Fruit fly (Drosophila melanogaster) whole organism, wandering third instar larva: ENCODE measurements around the gene CG5969.

ENCODE experiments used
- Abd-B ChIP-seq: fragments of >200 bp; optimal IDR thresholded peaks from 2 replicates; lab custom pipeline; 2017; ENCODE audit warnings: missing biosample characterization, missing genetic modification characterization
- CG32264 ChIP-seq: fragments of 200-800 bp; sonication (Bioruptor generic); optimal IDR thresholded peaks from 2 replicates; lab custom pipeline; 2016; ENCODE audit warnings: missing biosample characterization, missing genetic modification characterization
- CG9705 ChIP-seq: fragments of 200-800 bp; sonication (Bioruptor generic); optimal IDR thresholded peaks from 2 replicates; lab custom pipeline; 2018; ENCODE audit warnings: missing biosample characterization, mild to moderate bottlenecking, missing genetic modification characterization
- CrebA ChIP-seq: fragments of 200-800 bp; sonication (Bioruptor generic); optimal IDR thresholded peaks from 2 replicates; lab custom pipeline; 2016; ENCODE audit warnings: missing biosample characterization, mild to moderate bottlenecking, missing genetic modification characterization, borderline replicate concordance
- Dfd ChIP-seq: fragments of >200 bp; optimal IDR thresholded peaks from 2 replicates; lab custom pipeline; 2017; ENCODE audit warnings: missing biosample characterization, missing genetic modification characterization
- Dif ChIP-seq: fragments of 200-275, 200-300 bp; sonication (Bioruptor generic); optimal IDR thresholded peaks from 2 replicates; lab custom pipeline; 2018; ENCODE audit warnings: missing biosample characterization, missing genetic modification characterization; ENCODE audit not compliant: partially characterized antibody
- GATAd ChIP-seq: sonication (Bioruptor generic); optimal IDR thresholded peaks from 2 replicates; lab custom pipeline; 2016; ENCODE audit warnings: missing biosample characterization, missing genetic modification characterization
- HLH106 ChIP-seq: fragments of 200-800 bp; optimal IDR thresholded peaks from 3 replicates; lab custom pipeline; 2019; ENCODE audit warnings: missing biosample characterization, mild to moderate bottlenecking, missing genetic modification characterization, moderate library complexity
- Hnf4 ChIP-seq: fragments of 200-800 bp; sonication (Bioruptor generic); optimal IDR thresholded peaks from 2 replicates; lab custom pipeline; 2016; ENCODE audit warnings: missing biosample characterization, mild to moderate bottlenecking, missing genetic modification characterization
- Hr78 ChIP-seq: fragments of >200 bp; optimal IDR thresholded peaks from 2 replicates; lab custom pipeline; 2017; ENCODE audit warnings: missing biosample characterization, missing genetic modification characterization
- Hr83 ChIP-seq: fragments of 200-300 bp; sonication (Bioruptor generic); optimal IDR thresholded peaks from 2 replicates; lab custom pipeline; 2016; ENCODE audit warnings: missing biosample characterization, mild to moderate bottlenecking, missing genetic modification characterization, moderate library complexity; ENCODE audit not compliant: poor library complexity, severe bottlenecking
- Jra ChIP-seq: sonication (Bioruptor generic); optimal IDR thresholded peaks from 2 replicates; lab custom pipeline; 2016; ENCODE audit warnings: missing biosample characterization, missing genetic modification characterization
- Mio ChIP-seq: sonication (Bioruptor generic); optimal IDR thresholded peaks from 2 replicates; lab custom pipeline; 2016; ENCODE audit warnings: missing biosample characterization, missing genetic modification characterization
- Myc ChIP-seq: fragments of >200 bp; optimal IDR thresholded peaks from 2 replicates; lab custom pipeline; 2017
- N ChIP-seq: fragments of >200 bp; optimal IDR thresholded peaks from 2 replicates; lab custom pipeline; 2018; ENCODE audit warnings: missing biosample characterization, missing external identifiers, missing genetic modification characterization
- OdsH ChIP-seq: fragments of 200-800 bp; sonication (Bioruptor generic); optimal IDR thresholded peaks from 2 replicates; lab custom pipeline; 2016; ENCODE audit warnings: missing biosample characterization, mild to moderate bottlenecking, missing genetic modification characterization
- Rel ChIP-seq, 2 experiments: fragments of 200-800 bp; sonication (Bioruptor generic) in 1 of 2; optimal IDR thresholded peaks; 2 replicates in 1 of 2; 3 replicates in 1 of 2; lab custom pipeline; 2016 to 2019; ENCODE audit warnings: mild to moderate bottlenecking in 2 of 2, missing biosample characterization in 2 of 2, missing genetic modification characterization in 2 of 2, moderate library complexity in 1 of 2
- Sp1 ChIP-seq: fragments of 200-800 bp; sonication (Bioruptor generic); optimal IDR thresholded peaks from 3 replicates; lab custom pipeline; 2019; ENCODE audit warnings: missing biosample characterization, mild to moderate bottlenecking, missing genetic modification characterization, moderate library complexity
- Vsx2 ChIP-seq: fragments of 200-300, 225-300 bp; sonication (Bioruptor generic); optimal IDR thresholded peaks from 2 replicates; lab custom pipeline; 2018; ENCODE audit warnings: missing biosample characterization, missing genetic modification characterization; ENCODE audit not compliant: partially characterized antibody
- br ChIP-seq: fragments of 200-800 bp; sonication (Bioruptor generic); optimal IDR thresholded peaks from 2 replicates; lab custom pipeline; 2016; ENCODE audit warnings: missing biosample characterization, missing genetic modification characterization
- brk ChIP-seq: fragments of 200-800 bp; sonication (Bioruptor generic); optimal IDR thresholded peaks from 2 replicates; lab custom pipeline; 2016; ENCODE audit warnings: missing biosample characterization, mild to moderate bottlenecking, missing genetic modification characterization
- dl ChIP-seq, 2 experiments: fragments of 175-275, 200-275 bp in 1 of 2; fragments of 200-275 bp in 1 of 2; sonication (Bioruptor generic); optimal IDR thresholded peaks; lab custom pipeline; 2018; ENCODE audit warnings: mild to moderate bottlenecking in 2 of 2, missing biosample characterization in 2 of 2, missing genetic modification characterization in 2 of 2, moderate library complexity in 2 of 2; ENCODE audit not compliant: partially characterized antibody in 2 of 2, insufficient read depth in 1 of 2
- dmrt93B ChIP-seq: fragments of 200-800 bp; sonication (Bioruptor generic); optimal IDR thresholded peaks from 2 replicates; lab custom pipeline; 2018; ENCODE audit warnings: missing biosample characterization, mild to moderate bottlenecking, missing genetic modification characterization
- dsf ChIP-seq: sonication (Bioruptor generic); optimal IDR thresholded peaks from 2 replicates; lab custom pipeline; 2016; ENCODE audit warnings: missing biosample characterization, missing genetic modification characterization, borderline replicate concordance
- ey ChIP-seq: fragments of 200-800 bp; sonication (Bioruptor generic); optimal IDR thresholded peaks from 2 replicates; lab custom pipeline; 2016; ENCODE audit warnings: missing biosample characterization, missing genetic modification characterization
- foxo ChIP-seq, 2 experiments: fragments of 200-800 bp; sonication (Bioruptor generic); optimal IDR thresholded peaks; 2 replicates in 1 of 2; 3 replicates in 1 of 2; lab custom pipeline; 2016 to 2017; ENCODE audit warnings: missing biosample characterization in 2 of 2, missing genetic modification characterization in 2 of 2
- fru ChIP-seq: fragments of 200-800 bp; sonication (Bioruptor generic); optimal IDR thresholded peaks from 3 replicates; lab custom pipeline; 2016; ENCODE audit warnings: missing biosample characterization, mild to moderate bottlenecking, missing genetic modification characterization
- h ChIP-seq: fragments of 200-800 bp; sonication (Bioruptor generic); optimal IDR thresholded peaks from 3 replicates; lab custom pipeline; 2016; ENCODE audit warnings: missing biosample characterization, mild to moderate bottlenecking, missing genetic modification characterization
- jim ChIP-seq: fragments of 175-275, 200-325 bp; sonication (Bioruptor generic); optimal IDR thresholded peaks from 2 replicates; lab custom pipeline; 2016; ENCODE audit warnings: missing biosample characterization, mild to moderate bottlenecking, missing genetic modification characterization
- lola ChIP-seq: fragments of >200 bp; optimal IDR thresholded peaks from 2 replicates; lab custom pipeline; 2017; ENCODE audit warnings: missing biosample characterization, missing genetic modification characterization
- pan ChIP-seq: fragments of >200 bp; optimal IDR thresholded peaks from 2 replicates; lab custom pipeline; 2017
- psq ChIP-seq: fragments of 200-800 bp; sonication (Bioruptor generic); optimal IDR thresholded peaks from 3 replicates; lab custom pipeline; 2017; ENCODE audit warnings: missing biosample characterization, mild to moderate bottlenecking, missing genetic modification characterization, moderate library complexity
- rgr ChIP-seq: fragments of 200-800 bp; sonication (Bioruptor generic); optimal IDR thresholded peaks from 3 replicates; lab custom pipeline; 2016; ENCODE audit warnings: missing biosample characterization, mild to moderate bottlenecking, missing genetic modification characterization
- sage ChIP-seq: fragments of 200-800 bp; sonication (Bioruptor generic); optimal IDR thresholded peaks from 2 replicates; lab custom pipeline; 2016; ENCODE audit warnings: missing biosample characterization, mild to moderate bottlenecking, missing genetic modification characterization
- sv ChIP-seq: fragments of 200-800 bp; sonication (Bioruptor generic); optimal IDR thresholded peaks from 3 replicates; lab custom pipeline; 2016; ENCODE audit warnings: missing biosample characterization, missing genetic modification characterization
- tai ChIP-seq: sonication (Bioruptor generic); optimal IDR thresholded peaks from 2 replicates; lab custom pipeline; 2016; ENCODE audit warnings: missing biosample characterization, missing genetic modification characterization
- usp ChIP-seq: fragments of >200 bp; optimal IDR thresholded peaks from 2 replicates; lab custom pipeline; 2017; ENCODE audit warnings: missing biosample characterization, missing genetic modification characterization
- woc ChIP-seq: sonication (Bioruptor generic); optimal IDR thresholded peaks from 2 replicates; lab custom pipeline; 2016; ENCODE audit warnings: missing biosample characterization, mild to moderate bottlenecking, missing genetic modification characterization

The CG5969 gene

dm6 chr3L:20473021-20473799 lies at the start of gene CG5969, which contains the start of gene CG32428:
CG5969 (plus strand) TSS chr3L:20473783.
CG32428 (minus strand) TSS chr3L:20473723.
- no peak for TF ChIP-seq dsf (GFP tag; lab: Kevin White, UChicago)
- no peak for TF ChIP-seq CG32264 (GFP tag; lab: Kevin White, UChicago)
- peak; percentile 47 for TF ChIP-seq dmrt93B (GFP tag; lab: Kevin White, UChicago)
- peak; percentile 57 for TF ChIP-seq brk (GFP tag; lab: Kevin White, UChicago)
- TF ChIP-seq usp: no peak
- TF ChIP-seq tai: peak; percentile 69
- peak; percentile 39 for TF ChIP-seq CG9705
- TF ChIP-seq Abd-B (GFP tag; lab: Kevin White, UChicago): no peak
- TF ChIP-seq sv: no peak
- TF ChIP-seq psq (GFP tag; lab: Kevin White, UChicago): peak; percentile 91
- peak; percentile 38 for TF ChIP-seq CrebA (GFP tag; lab: Kevin White, UChicago)
- no peak for TF ChIP-seq dl (GFP tag; optimal IDR thresholded peaks at IDR 0.05; lab: Kevin White, UChicago; ENCODE audit: insufficient read depth in 1 of 2, partially characterized antibody in 2 of 2)
- no peak for TF ChIP-seq Myc (lab: Kevin White, UChicago)
- peak; percentile 33 for TF ChIP-seq woc (GFP tag; lab: Kevin White, UChicago)
- peak; percentile 66 for TF ChIP-seq Sp1 (GFP tag; lab: Kevin White, UChicago)
- TF ChIP-seq foxo (GFP tag; optimal IDR thresholded peaks at IDR 0.05; lab: Kevin White, UChicago): peak in 1 of 2 experiments; percentile 71
- peak; percentile 83 for TF ChIP-seq HLH106
- no peak for TF ChIP-seq N (GFP tag; lab: Kevin White, UChicago)
- no peak for TF ChIP-seq Hr78 (GFP tag; lab: Kevin White, UChicago)
- no peak for TF ChIP-seq fru (GFP tag; lab: Kevin White, UChicago)
- TF ChIP-seq Hnf4 (GFP tag; lab: Kevin White, UChicago): peak; percentile 47
- peak; percentile 49 for TF ChIP-seq rgr (GFP tag; lab: Kevin White, UChicago)
- no peak for TF ChIP-seq Vsx2
- peak; percentile 12 for TF ChIP-seq Jra (GFP tag; lab: Kevin White, UChicago)
- TF ChIP-seq h (GFP tag; lab: Kevin White, UChicago): peak; percentile 71
- peak; percentile 13 for TF ChIP-seq ey (GFP tag; lab: Kevin White, UChicago)
- peak; percentile 29 for TF ChIP-seq sage (GFP tag; lab: Kevin White, UChicago)
- peak; percentile 38 for TF ChIP-seq Hr83 (GFP tag; lab: Kevin White, UChicago)
- peak; percentile 32 for TF ChIP-seq GATAd (GFP tag; lab: Kevin White, UChicago)
- no peak for TF ChIP-seq jim (GFP tag; lab: Kevin White, UChicago)
- no peak for TF ChIP-seq pan (lab: Kevin White, UChicago)
- TF ChIP-seq Dif (GFP tag; lab: Kevin White, UChicago): no peak
- no peak for TF ChIP-seq Rel (GFP tag; optimal IDR thresholded peaks at IDR 0.05; lab: Kevin White, UChicago)
- peak; percentile 66 for TF ChIP-seq Rel (tag; optimal IDR thresholded peaks at IDR 0.05; lab: Kevin White, UChicago)
- TF ChIP-seq Mio (GFP tag; lab: Kevin White, UChicago): no peak
- TF ChIP-seq lola (GFP tag; lab: Kevin White, UChicago): no peak
- no peak for TF ChIP-seq Dfd (GFP tag; lab: Kevin White, UChicago)
- TF ChIP-seq br: no peak
- peak; percentile 18 for TF ChIP-seq OdsH (GFP tag; lab: Kevin White, UChicago)
- TF ChIP-seq, all 38 proteins: peak for 20

dm6 chr3L:20425888-20426287 lies 47.7 kb upstream of the CG5969 start, which contains the start of gene CG5282:
CG5282 (minus strand) TSS chr3L:20426071.
- TF ChIP-seq tai: no peak
- no peak for TF ChIP-seq GATAd (GFP tag; lab: Kevin White, UChicago)
- no peak for TF ChIP-seq Rel (GFP tag; optimal IDR thresholded peaks at IDR 0.05; lab: Kevin White, UChicago)
- no peak for TF ChIP-seq Rel (tag; optimal IDR thresholded peaks at IDR 0.05; lab: Kevin White, UChicago)
- no peak for TF ChIP-seq lola (GFP tag; lab: Kevin White, UChicago)
- no peak for TF ChIP-seq HLH106
- TF ChIP-seq Dif (GFP tag; lab: Kevin White, UChicago): no peak
- TF ChIP-seq Sp1 (GFP tag; lab: Kevin White, UChicago): no peak
- TF ChIP-seq sage (GFP tag; lab: Kevin White, UChicago): no peak
- TF ChIP-seq CG32264 (GFP tag; lab: Kevin White, UChicago): no peak
- TF ChIP-seq jim (GFP tag; lab: Kevin White, UChicago): no peak
- TF ChIP-seq sv: no peak
- no peak for TF ChIP-seq h (GFP tag; lab: Kevin White, UChicago)
- no peak for TF ChIP-seq usp
- TF ChIP-seq CG9705: no peak
- TF ChIP-seq woc (GFP tag; lab: Kevin White, UChicago): no peak
- no peak for TF ChIP-seq Hnf4 (GFP tag; lab: Kevin White, UChicago)
- no peak for TF ChIP-seq br
- TF ChIP-seq ey (GFP tag; lab: Kevin White, UChicago): no peak
- no peak for TF ChIP-seq OdsH (GFP tag; lab: Kevin White, UChicago)
